Fruit fly (Drosophila melanogaster) ovary, adult (tissue): ENCODE results near the gene Cpr73D.
"Not testable (repeated sequence)": the region's sequence is repeated elsewhere in the genome, so short reads cannot be mapped to it uniquely, and the experiment has no call there.

Experiments
- CG17801 ChIP-seq: fragments of 200-800 bp; optimal IDR thresholded peaks from 2 replicates; lab custom pipeline; 2019; ENCODE audit warnings: missing biosample characterization, mild to moderate bottlenecking, missing genetic modification characterization, moderate library complexity; ENCODE audit not compliant: partially characterized antibody

Cpr73D gene

DNA sequence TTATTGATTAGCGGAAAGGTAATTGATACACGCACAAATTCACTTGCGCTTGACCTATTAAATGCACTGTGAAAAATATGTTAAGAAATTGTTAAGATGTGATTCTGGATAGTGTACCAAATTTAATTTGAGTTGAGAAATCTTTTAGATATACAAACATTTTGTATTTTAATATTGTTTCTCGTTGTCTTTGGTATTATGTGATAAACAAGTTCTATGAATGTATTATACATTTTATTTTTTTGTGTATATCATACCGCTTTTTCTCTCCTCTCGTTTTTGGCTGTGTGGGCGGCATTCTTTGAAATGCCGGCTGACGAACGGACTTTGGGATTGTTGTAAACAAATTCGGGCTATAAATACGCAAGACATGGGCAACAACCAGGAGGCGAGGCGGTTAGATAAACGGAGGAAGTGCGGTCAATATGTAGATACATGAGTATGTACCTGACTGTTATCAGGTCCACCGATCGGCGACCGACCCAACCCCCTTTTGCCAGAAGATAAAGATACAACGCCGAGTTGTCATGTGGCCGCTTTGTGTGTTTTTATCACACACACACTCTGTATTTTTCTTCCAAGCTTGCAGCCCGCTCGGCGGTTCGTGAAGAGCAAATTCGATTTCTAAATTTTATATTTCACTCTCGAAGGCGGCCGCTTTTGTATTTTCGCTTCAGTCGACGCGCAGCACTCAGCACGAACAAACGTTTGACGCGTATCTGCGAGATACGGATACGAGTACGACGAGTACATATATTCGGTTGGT is 538 bp downstream of the Cpr73D start:
- TF ChIP-seq CG17801 = no peak

DNA sequence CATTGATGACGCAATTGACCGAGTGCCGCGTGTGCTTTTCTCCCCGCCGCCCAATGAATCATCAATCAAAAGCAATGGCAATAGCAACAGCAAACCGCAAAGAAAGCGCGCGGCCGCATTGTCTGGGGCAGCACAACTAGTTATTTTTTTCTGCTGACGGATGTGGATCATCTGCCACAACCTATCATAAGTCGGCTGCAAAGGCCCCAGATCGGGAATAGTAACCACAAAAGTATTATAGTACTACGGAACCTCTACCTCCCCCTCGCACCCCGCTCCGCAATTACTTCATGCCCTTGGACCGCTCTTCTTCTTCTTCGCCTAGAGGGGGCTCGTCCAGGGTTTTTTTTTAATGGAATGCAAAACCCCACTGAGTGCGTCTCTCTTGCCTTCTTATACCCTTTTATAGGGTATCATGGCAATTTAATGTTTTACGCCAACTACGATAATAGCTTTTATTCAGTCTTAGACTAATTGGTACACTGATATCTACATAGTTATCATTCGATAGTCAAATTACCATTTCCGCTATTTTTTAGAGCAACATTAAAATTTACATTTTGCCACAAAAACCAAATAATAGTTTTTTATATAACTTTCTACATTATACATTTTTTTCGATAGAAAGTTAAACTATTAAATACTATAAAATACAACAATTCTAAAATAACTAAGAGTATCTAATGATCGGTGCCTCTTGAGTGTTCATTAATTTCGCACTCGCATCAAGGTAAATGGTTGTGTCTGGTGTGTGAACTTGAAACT is 1.3 kb downstream of the Cpr73D start:
- TF ChIP-seq CG17801 = no peak

DNA sequence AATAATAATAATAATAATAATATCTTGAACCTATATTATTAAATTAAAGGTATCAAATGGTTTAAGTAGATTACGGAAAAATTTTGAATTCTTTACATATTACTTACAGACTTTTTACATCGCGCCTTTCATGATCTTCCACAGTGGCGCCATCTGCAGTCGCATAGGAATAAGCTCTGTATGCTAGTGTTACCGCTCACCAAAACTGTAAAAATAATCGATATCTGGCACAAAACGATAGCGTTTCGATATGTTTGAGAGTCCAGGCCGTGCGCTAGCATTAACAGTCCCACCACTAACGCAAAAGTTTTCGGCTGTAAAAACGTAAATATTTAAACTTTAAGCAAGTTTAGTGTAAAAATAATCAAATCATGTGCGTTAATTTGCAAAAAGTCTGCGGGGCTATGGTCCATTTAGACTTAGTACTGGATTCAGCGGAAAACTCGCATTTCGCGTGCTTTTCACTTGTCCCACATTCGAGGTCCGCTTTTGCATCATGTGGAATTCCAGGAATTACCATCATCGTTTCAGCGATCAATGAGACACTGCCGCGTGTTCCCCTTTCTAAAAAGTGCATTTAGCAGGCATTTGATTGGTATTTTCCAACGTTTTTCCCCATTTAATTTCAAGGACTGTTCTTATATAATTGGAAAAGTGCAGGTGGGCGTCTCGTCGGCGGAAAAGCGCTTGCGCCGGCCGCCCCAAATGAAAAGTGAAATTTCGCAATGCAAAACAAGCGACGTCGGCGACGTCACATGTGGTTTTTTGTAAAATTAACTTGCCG is 2.1 kb downstream of the Cpr73D start:
- peak; percentile 48 for TF ChIP-seq CG17801

DNA sequence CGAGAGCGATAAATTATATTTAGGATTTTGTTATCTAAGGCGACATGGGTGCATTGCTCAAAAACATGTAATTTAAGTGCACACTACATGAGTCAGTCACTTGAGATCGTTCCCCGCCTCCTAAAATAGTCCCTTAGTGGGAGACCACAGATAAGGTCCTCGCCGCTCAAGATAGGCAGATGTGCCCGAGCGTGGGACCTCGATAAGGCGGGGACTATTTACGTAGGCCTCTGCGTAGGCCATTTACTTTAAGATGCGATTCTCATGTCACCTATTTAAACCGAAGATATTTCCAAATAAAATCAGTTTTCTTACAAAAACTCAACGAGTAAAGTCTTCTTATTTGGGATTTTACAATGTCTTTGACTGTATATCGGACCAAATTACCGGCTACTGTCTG is 3.0 kb downstream of the Cpr73D start, which contains the start of gene Ogdh:
Gene Ogdh, plus strand, starts transcription at position 301 of the 400 bp plus-strand sequence.
- not testable (repeated sequence) for TF ChIP-seq CG17801

DNA sequence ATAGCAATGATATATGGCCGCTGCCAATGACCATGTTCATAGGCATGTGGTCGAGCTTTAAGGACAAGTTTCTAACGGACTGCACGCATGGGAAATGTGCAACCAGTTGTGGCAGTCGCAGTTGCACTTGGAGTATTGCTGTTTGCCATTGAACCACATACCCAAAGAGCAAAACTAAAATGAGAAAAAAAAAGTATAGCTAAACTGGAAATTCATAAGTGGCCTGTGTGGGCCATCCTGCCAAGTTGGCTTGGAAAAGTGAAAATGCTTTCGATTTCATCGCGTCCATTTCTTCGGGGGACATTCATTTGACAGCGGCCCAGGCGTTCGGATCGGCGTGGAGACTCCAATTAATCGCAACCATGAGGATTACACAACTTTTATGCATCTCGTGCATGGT is 13.4 kb downstream of the Cpr73D start, which contains the start of gene Obp73a:
Gene Obp73a, plus strand, starts transcription at position 301 of the 400 bp plus-strand sequence.
- no peak for TF ChIP-seq CG17801

DNA sequence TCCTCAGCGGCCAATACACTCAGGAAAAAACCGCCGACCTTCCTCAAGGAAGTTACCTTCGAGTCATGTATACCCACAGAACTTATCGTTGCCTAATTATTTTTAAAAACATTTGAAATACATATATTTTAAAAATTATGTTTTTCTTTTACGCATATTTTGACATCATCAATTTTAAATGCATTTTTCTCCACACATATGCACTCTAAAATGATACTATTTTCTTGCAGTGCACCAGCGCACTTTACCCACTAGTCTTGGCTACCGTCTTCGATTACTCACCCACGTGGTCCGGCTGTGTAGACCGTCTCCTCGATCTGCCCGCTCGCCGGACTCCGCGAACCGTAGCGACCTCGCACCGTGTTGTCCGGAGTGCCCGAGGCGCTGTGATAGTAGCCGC is 16.2 kb downstream of the Cpr73D start:
- TF ChIP-seq CG17801 = no peak

DNA sequence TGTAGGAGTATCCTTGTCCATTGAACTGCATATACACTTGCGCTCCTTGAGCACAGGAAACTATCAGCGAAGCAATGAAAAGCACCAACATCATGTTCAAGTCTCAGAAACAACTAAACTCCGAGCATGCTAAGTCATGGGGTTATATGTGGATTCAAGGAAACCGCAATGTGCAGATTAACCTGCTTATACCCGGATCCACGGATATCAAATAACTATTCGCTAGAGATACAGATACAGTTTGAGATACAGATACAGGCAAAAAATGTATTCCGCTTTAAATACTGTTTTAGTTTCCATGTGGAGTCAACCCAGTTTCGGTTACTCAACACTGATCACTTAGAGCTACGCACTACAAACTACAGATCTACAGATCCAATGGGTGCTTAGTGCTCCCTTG is 18.6 kb downstream of the Cpr73D start, which contains the start of gene CG13022:
Gene CG13022, minus strand, starts transcription at position 101 of the 400 bp plus-strand sequence.
- TF ChIP-seq CG17801 = no peak

DNA sequence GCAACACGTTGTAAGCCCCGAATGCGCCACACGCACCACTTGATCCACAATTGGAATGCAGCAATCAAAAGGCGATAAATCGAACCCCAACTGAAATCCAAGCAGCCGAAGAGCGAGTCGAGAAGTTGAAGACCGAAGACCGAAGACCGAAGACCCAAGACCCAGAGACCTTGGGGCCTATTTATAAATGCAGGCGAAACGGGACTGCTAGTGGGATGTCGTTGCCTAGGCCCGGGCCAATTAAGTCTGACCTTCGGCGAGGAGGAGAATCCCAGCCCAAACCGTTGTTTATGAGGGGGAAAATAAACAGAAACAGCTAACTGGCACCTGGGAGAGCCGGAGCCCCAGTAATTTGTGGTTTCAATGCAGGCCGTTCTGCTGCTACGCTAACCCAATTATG is 20.8 kb downstream of the Cpr73D start:
- TF ChIP-seq CG17801 = no peak

DNA sequence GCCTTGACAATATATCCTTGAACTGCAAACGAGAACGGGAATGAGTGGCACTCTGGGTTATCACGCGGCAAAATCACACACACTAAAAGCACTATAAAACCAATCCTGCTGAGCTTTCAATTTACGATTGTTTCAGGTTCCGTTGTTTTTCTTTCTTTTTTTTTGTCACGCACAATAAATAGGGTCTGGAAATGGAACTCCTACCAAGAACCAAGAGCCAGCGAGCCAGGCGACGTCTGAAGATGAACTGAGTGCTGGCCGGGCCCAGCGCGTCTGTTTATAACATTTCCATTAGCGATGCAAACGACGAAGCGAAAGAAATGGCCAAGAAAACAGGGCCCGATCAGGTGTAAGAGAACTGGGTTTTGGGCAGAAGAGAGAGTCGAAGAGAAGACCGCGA is 22.2 kb downstream of the Cpr73D start, which contains the start of gene CG11905:
Gene CG11905, minus strand, starts transcription at position 253 of the 400 bp plus-strand sequence.
- no peak for TF ChIP-seq CG17801

DNA sequence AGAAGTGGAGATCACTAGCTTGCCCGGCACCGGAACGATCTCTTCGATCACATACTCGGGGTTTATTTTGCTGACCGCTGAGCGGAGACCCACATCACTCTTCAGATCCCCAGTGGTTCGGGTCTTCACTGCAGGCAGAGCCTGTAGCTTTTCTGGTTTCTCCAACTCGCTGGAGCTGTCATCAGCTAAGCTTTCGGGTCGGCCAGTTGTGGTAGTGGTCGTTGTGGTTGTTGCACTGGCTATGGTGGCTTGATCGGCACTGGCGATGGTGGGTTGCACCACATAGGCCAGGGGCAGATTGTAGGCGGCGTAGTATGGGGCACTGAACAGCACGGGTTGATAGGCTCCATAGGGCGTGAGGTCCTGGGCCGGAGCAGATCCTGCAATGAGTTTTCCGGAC is 27.0 kb downstream of the Cpr73D start:
- TF ChIP-seq CG17801 = no peak

DNA sequence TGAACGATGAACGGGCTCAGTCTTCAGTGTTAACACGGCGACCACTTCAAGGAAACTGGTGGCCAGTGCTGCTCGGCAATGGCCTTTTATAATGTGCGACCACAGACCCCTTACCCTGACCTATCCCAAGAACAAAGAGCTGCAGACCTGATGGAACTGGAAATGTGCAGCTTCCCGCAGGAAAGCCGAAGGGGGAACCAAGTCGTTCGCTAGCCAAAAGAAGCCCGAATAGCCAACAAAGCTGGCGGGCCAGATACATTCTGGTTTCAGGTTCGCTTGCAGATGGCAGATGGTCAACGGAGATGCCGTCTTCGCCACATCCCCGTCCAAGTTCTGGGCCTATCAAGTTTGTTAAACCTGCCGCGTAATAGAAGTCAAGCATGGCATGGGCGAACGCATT is 30.1 kb downstream of the Cpr73D start, which contains the start of gene CG13023:
Gene CG13023, minus strand, starts transcription at position 60 of the 400 bp plus-strand sequence.
- TF ChIP-seq CG17801 = no peak

DNA sequence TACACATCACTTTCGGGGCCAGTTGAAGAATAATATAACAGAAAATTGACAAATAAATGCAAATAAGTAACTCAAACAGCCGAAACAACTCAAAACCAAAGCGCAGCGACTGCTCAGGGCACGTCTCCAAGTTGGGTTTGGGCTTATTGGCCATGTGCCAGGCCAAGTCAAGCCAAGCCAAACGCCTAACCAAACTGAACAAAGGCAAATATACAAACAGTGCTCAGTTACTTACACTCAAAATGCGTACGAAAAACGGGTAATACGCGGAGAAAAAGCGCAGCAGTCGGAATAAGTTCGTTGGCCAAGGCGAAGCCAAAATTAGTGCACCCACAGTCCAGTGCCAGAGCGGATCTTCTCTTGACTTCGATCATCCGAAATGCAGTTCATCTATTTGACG is 34.5 kb downstream of the Cpr73D start, which contains the start of gene CG13028:
Gene CG13028, plus strand, starts transcription at position 301 of the 400 bp plus-strand sequence.
- TF ChIP-seq CG17801 = no peak

DNA sequence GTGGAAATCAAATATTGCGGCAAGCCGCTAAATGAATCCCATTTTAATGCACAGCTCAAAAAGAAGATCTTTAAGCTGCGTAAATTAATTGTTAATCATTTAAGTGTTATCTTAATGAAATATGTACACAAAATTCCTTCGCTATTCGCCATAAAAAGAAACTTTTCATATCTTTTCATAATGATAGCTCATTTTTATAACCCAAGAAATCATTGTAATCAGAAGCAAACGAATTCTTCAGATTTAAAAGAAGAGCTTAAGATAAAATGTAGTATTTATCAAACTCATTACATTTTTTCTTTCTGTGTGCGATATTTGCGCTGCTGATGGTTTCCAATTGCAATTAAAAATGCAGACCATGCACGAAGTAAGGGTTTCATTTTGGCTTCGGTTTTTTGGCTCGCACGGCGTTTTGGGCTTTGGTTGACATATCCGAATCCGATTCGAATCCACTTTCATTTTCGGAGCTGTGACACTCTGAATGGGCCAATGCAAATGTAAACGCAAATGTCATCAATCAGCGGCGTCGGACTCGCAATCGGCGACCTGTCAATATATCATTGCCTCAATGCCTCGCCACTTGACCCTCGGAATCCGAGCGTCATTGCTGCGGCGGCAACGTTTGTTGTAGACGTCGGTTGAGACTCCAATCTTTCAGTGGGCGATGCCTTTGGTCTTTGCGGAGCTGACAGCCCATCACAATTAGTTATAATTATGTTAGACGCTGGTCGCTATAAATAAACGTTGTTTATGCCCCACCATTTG is 39.9 kb downstream of the Cpr73D start:
- no peak for TF ChIP-seq CG17801

DNA sequence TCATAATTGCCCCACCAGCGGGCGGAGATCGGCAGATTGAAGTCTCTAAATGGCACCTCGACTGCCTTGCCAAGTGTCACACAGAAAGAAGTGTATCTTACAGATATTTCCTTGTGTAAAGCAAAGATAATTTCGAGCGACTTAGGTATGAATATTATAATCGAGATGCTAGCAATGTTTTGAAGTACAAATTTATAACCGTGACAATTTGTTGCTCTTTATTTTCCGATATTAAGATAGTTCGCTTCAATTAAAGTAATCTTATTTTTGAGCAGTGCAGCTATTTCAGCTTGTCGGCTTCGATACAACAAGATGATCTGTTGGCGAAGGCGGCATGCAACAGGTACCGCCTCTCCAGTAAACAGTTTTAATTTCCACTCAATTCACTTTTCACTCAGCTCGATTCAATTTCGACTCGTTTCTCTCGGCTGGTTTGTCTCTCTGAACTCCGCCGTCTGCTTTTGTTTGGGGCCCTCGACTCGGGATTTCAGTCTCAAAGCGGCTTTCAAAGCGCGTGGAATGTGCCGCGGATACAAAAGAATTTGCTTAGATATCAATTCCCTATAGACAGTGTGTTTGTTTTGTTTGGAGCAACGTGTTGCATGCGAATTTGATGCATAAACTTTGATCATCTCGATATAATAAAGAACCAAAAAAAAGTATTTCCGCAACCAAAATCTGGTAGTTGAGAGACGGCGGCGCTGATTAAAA is 41.6 kb downstream of the Cpr73D start:
- peak; percentile 25 for TF ChIP-seq CG17801

DNA sequence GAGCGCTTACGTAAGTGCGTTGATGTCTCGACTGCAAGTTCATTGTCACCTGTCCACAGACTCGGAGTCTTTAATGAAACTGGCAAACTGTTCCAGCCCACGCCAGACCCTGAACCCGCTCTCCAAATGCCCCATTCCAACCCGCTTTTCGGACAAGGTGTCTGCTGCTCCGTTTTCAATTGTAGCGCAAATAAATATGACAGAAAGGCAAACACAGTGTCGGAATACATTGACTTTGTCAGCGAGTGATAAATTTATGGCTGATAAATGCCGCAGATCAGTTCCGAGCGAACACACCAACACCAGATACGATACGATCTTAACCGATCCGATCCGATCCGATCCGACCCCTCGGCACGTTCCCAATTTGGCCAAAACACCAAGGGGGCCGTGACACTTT is 43.4 kb downstream of the Cpr73D start:
- no peak for TF ChIP-seq CG17801
